Worm (Caenorhabditis elegans): ENCODE results near the gene Y17G7B.8.
A peak's percentile ranks its signal among the peaks of the same experiment; 100 is the strongest.

Gene Y17G7B.8

DNA sequence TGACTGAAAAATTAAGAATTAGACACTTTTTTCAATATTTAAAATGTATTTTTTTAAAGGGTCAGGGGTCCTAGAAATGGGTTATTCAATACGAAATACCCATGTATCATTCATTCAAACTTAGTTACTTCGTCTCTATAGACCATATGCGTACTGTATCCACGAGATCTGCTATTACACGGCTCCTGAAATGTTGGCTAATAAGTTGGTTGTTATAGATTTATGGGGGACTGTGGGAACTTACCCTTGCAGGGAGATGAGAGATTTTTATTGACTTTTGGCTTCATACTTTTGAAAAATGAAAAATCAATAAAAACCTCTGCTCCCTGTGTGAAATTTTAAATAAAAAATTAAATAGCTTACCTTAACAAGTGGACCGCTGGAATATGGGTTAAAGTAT is 48.6 kb downstream of the Y17G7B.8 start:
- TF ChIP-seq efl-1 (optimal IDR thresholded peaks at IDR 0.05), result no peak
- peak in 1 of 2 experiments; percentile 77 for TF ChIP-seq efl-1 (GFP tag; optimal IDR thresholded peaks at IDR 0.05 in 1 of 2)
- no peak for TF ChIP-seq tbx-2 (tag; optimal IDR thresholded peaks at IDR 0.05)
- peak; percentile 63 for TF ChIP-seq nhr-85 (tag)

DNA sequence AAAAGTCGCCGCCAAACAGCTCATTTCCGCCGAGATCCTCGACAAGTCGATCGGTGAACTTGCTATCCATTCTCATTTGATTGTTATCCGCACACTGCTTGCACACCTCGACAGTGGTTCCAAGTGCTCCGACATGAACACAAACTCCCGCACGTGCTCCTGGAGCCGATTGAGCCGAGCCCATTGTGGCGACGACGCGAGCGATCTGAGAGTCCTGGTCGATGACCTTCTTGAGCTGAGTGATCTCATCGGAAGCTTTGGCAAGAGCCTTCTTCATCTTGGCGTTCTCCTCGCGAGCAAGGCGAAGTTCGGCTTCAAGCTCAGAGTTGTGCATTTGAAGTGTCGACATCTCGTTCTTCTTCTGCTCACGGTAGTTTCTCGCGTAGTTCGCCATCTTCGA is 49.1 kb downstream of the Y17G7B.8 start:
- TF ChIP-seq irx-1 (tag; optimal IDR thresholded peaks at IDR 0.05) (no peak), nhr-77 (tag; optimal IDR thresholded peaks at IDR 0.05) (no peak), xbp-1 (tag; optimal IDR thresholded peaks at IDR 0.05) (no peak), nhr-237 (tag; optimal IDR thresholded peaks at IDR 0.05) (no peak), efl-1 (optimal IDR thresholded peaks at IDR 0.05) (no peak), efl-1 (GFP tag; optimal IDR thresholded peaks at IDR 0.05 in 1 of 2) (peak in 1 of 2 experiments; percentile 9), mdl-1 (tag; optimal IDR thresholded peaks at IDR 0.05) (no peak), pax-3 (tag; optimal IDR thresholded peaks at IDR 0.05) (no peak), ces-1 (GFP tag; optimal IDR thresholded peaks at IDR 0.05) (no peak)

DNA sequence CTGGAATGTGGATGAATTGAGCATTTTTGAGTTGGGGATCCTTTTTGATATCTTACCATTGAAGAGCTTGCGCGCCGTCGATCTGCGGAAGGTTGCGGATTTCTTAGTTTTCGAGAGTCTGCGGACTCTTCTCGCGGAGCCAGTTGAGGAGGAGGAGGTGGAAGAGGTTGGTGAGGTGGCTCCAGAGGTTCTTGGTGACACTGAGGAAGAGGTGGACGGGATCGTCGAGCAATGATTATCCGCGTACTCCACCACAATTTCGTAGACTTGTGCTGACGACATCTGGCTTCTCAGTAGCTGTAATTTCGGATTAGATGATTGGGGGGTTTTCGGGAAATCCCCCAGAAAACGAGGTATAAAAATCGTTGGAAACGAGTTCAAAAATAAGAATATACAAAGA is 50.2 kb downstream of the Y17G7B.8 start, which contains the start of gene Y17G7B.21:
Gene Y17G7B.21, minus strand, starts transcription at position 299 of the 400 bp plus-strand sequence.
- no peak for TF ChIP-seq zip-4 (GFP tag; optimal IDR thresholded peaks at IDR 0.05)
- TF ChIP-seq nhr-85 (tag), result peak; percentile 82
- TF ChIP-seq fkh-8 (tag; optimal IDR thresholded peaks at IDR 0.05), result no peak
- no peak for TF ChIP-seq efl-1 (optimal IDR thresholded peaks at IDR 0.05)
- TF ChIP-seq efl-1 (GFP tag; optimal IDR thresholded peaks at IDR 0.05 in 1 of 2), result peak in 1 of 2 experiments; percentile 91
- TF ChIP-seq lin-14 (GFP tag; optimal IDR thresholded peaks at IDR 0.05), result no peak
- TF ChIP-seq pqm-1 (tag; optimal IDR thresholded peaks at IDR 0.05), result no peak
- TF ChIP-seq unc-62 (GFP tag; optimal IDR thresholded peaks at IDR 0.05), result no peak
- TF ChIP-seq grh-1 (GFP tag; IDR thresholded peaks at IDR 0.05), result 0 out of 2 replicates have a peak, but pooled peaks have one; percentile 21
- peak; percentile 1 for TF ChIP-seq egl-13 (tag; optimal IDR thresholded peaks at IDR 0.05)
- no peak for TF ChIP-seq mef-2 (tag; optimal IDR thresholded peaks at IDR 0.05)
- no peak for TF ChIP-seq swsn-7 (tag; optimal IDR thresholded peaks at IDR 0.05)
- no peak for TF ChIP-seq C16A3.4 (tag; optimal IDR thresholded peaks at IDR 0.05)
- no peak for TF ChIP-seq nhr-90 (tag; optimal IDR thresholded peaks at IDR 0.05; ENCODE audit: poor library complexity)
- no peak for TF ChIP-seq mep-1 (tag; optimal IDR thresholded peaks at IDR 0.05)
- TF ChIP-seq dsc-1 (tag; optimal IDR thresholded peaks at IDR 0.05), result no peak
- no peak for TF ChIP-seq C34B4.2 (tag; optimal IDR thresholded peaks at IDR 0.05)
- TF ChIP-seq elt-3 (tag; optimal IDR thresholded peaks at IDR 0.05), result no peak
- TF ChIP-seq nhr-28 (tag; optimal IDR thresholded peaks at IDR 0.05), result no peak
- no peak for TF ChIP-seq nhr-20 (tag; optimal IDR thresholded peaks at IDR 0.05)
- no peak for TF ChIP-seq lir-3 (tag; optimal IDR thresholded peaks at IDR 0.05; ENCODE audit: poor library complexity)
- TF ChIP-seq unc-98 (GFP tag; IDR thresholded peaks at IDR 0.05), result no peak
- no peak for TF ChIP-seq hlh-4 (tag; optimal IDR thresholded peaks at IDR 0.05)
- TF ChIP-seq mdl-1 (tag; optimal IDR thresholded peaks at IDR 0.05), result no peak
- TF ChIP-seq C04F5.9 (tag; optimal IDR thresholded peaks at IDR 0.05), result no peak
- TF ChIP-seq sptf-1 (tag; optimal IDR thresholded peaks at IDR 0.05), result no peak
- TF ChIP-seq lin-13 (GFP tag; optimal IDR thresholded peaks at IDR 0.05), result no peak
- peak; percentile 6 for TF ChIP-seq nhr-77 (tag; optimal IDR thresholded peaks at IDR 0.05)
- peak; percentile 72 for TF ChIP-seq hlh-17 (GFP tag; optimal IDR thresholded peaks at IDR 0.05; ENCODE audit: borderline replicate concordance)

DNA sequence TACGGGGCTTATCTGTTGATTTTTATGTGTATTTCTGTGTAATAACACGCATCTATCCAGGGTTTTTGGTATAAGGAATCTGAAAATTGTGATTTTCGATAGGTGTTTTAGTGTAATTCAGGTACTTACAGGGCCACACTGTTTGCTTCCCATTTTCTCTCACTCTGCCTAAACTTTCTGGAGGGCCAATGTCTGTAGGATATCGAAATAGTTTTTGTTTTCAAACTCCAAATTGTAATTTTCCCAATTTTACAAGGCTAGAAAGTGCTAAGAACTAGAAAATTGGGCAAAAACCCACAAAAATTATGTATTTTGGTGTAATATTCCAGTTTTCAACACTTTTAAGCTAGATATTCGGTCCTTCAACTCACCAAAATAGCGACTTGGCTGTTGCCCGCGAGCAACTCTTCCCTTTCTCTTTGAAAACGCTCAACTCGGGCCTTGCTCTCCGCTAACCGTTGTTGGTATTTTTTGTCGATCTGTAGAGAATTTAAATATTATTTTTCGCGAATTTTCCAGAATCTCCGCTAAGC is 50.8 kb downstream of the Y17G7B.8 start:
- TF ChIP-seq isw-1 (GFP tag; IDR thresholded peaks at IDR 0.05) (no peak), hpl-2 (GFP tag; optimal IDR thresholded peaks at IDR 0.05) (no peak), aly-2 (tag; optimal IDR thresholded peaks at IDR 0.05) (no peak), ama-1 (optimal IDR thresholded peaks at IDR 0.05) (peak; percentile 53), ces-1 (GFP tag; optimal IDR thresholded peaks at IDR 0.05) (no peak), ztf-4 (tag; optimal IDR thresholded peaks at IDR 0.05) (no peak), zag-1 (tag; optimal IDR thresholded peaks at IDR 0.05) (no peak), jun-1 (tag; optimal IDR thresholded peaks at IDR 0.05) (no peak), lin-39 (tag; optimal IDR thresholded peaks at IDR 0.05) (no peak), ceh-82 (tag; optimal IDR thresholded peaks at IDR 0.05) (peak in 1 of 3 experiments; percentile 7), nhr-71 (tag; optimal IDR thresholded peaks at IDR 0.05) (no peak), sox-4 (tag; optimal IDR thresholded peaks at IDR 0.05) (no peak)

Data from whole organism, L1 larva.